Fruit fly (Drosophila melanogaster) whole organism, adult: Measurements from ENCODE around the gene CG43120.
A peak's percentile ranks its signal among the peaks of the same experiment; 100 is the strongest.

Experiments
- CG11617 ChIP-seq: fragments of 200-800 bp; sonication (Bioruptor generic); optimal IDR thresholded peaks from 2 replicates; lab custom pipeline; 2017; ENCODE audit warnings: mild to moderate bottlenecking, missing biosample characterization, missing genetic modification reagents, missing genetic modification characterization
- CG12768 ChIP-seq: fragments of 200-800 bp; sonication (Bioruptor generic); optimal IDR thresholded peaks from 2 replicates; lab custom pipeline; 2017; ENCODE audit warnings: missing biosample characterization, missing genetic modification characterization, mild to moderate bottlenecking, moderate library complexity, missing genetic modification reagents
- CG1620 ChIP-seq: fragments of 200-800 bp; sonication (Bioruptor generic); optimal IDR thresholded peaks from 2 replicates; lab custom pipeline; 2016; ENCODE audit warnings: missing biosample characterization, missing genetic modification characterization
- CG7101 ChIP-seq: fragments of 200-800 bp; sonication (Bioruptor generic); optimal IDR thresholded peaks from 2 replicates; lab custom pipeline; 2018; ENCODE audit warnings: missing biosample characterization, mild to moderate bottlenecking, missing genetic modification characterization, moderate library complexity
- Crg-1 ChIP-seq: fragments of 200-800 bp; sonication (Bioruptor generic); optimal IDR thresholded peaks from 2 replicates; lab custom pipeline; 2016; ENCODE audit warnings: missing biosample characterization, missing genetic modification characterization
- Hr96 ChIP-seq: fragments of 200-800 bp; sonication (Bioruptor generic); optimal IDR thresholded peaks from 2 replicates; lab custom pipeline; 2016; ENCODE audit warnings: missing biosample characterization, missing genetic modification characterization
- Mnt ChIP-seq: fragments of 200-800 bp; sonication (Bioruptor generic); optimal IDR thresholded peaks from 2 replicates; lab custom pipeline; 2016; ENCODE audit warnings: missing biosample characterization, mild to moderate bottlenecking, missing genetic modification characterization
- bab1 ChIP-seq: fragments of 200-800 bp; sonication (Bioruptor generic); optimal IDR thresholded peaks from 3 replicates; lab custom pipeline; 2019; ENCODE audit warnings: missing biosample characterization, mild to moderate bottlenecking, missing genetic modification characterization, moderate library complexity
- kay ChIP-seq: fragments of 200-800 bp; sonication (Bioruptor generic); peaks from one replicate; lab custom pipeline; 2016; ENCODE audit warnings: missing biosample characterization, missing genetic modification characterization, borderline replicate concordance
- pad ChIP-seq: fragments of 200-800 bp; sonication (Bioruptor generic); optimal IDR thresholded peaks from 3 replicates; lab custom pipeline; 2017; ENCODE audit warnings: missing biosample characterization, missing genetic modification characterization, mild to moderate bottlenecking, moderate library complexity, missing genetic modification reagents
- tj ChIP-seq: fragments of 200-800 bp; sonication (Bioruptor generic); optimal IDR thresholded peaks from 3 replicates; lab custom pipeline; 2017; ENCODE audit warnings: missing biosample characterization, mild to moderate bottlenecking, missing genetic modification characterization, moderate library complexity

dm6 chr3L:14335880-14336279, 45.8 kb upstream of the CG43120 start:
- TF ChIP-seq Crg-1 (GFP tag; lab: Kevin White, UChicago) (no peak), pad (no peak), Hr96 (no peak), CG12768 (GFP tag; lab: Kevin White, UChicago) (no peak), CG1620 (GFP tag; lab: Kevin White, UChicago) (no peak), tj (no peak), Mnt (GFP tag; lab: Kevin White, UChicago) (no peak), bab1 (GFP tag; lab: Kevin White, UChicago) (no peak), kay (peak; percentile 45), CG11617 (GFP tag; lab: Kevin White, UChicago) (no peak), CG7101 (tag; lab: Kevin White, UChicago) (no peak)
